Worm (Caenorhabditis elegans): ENCODE results near the gene T04C12.33.

Gene T04C12.33

DNA sequence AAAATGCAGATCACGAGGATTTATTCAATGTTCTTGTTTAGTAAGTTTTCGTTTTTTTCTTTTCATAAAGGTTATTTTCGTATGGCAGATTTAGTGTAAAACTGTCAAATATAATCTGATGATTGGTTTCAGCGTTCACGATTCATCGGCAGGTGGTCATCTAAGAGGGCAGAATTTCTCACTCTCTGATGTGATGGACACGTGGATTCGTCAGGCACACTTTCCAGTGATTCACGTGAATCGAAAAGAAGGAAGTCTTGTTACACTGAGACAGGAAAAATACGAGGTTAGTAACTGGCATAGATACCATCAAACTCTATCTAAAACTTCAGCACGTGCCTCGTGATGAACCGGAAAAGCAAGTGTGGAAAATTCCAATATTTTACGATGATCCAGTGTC, 42.7 kb downstream of the T04C12.33 start:
- TF ChIP-seq tbx-2 (tag; optimal IDR thresholded peaks at IDR 0.05) = no peak
- TF ChIP-seq egl-27 (tag; optimal IDR thresholded peaks at IDR 0.05) = no peak
- TF ChIP-seq pqm-1 (tag; optimal IDR thresholded peaks at IDR 0.05) = no peak
- no peak for TF ChIP-seq ceh-9 (tag; optimal IDR thresholded peaks at IDR 0.05)
- no peak for TF ChIP-seq lin-39 (tag; optimal IDR thresholded peaks at IDR 0.05)
- no peak for TF ChIP-seq nhr-67 (tag; optimal IDR thresholded peaks at IDR 0.05)
- TF ChIP-seq elt-2 (tag; optimal IDR thresholded peaks at IDR 0.05) = no peak
- TF ChIP-seq ztf-4 (tag; optimal IDR thresholded peaks at IDR 0.05) = no peak
- peak; percentile 2 for TF ChIP-seq nhr-23 (tag; optimal IDR thresholded peaks at IDR 0.05)
- no peak for TF ChIP-seq mml-1 (tag; optimal IDR thresholded peaks at IDR 0.05)
- TF ChIP-seq skn-1 (tag; optimal IDR thresholded peaks at IDR 0.05) = no peak
- no peak for TF ChIP-seq egl-5 (tag; optimal IDR thresholded peaks at IDR 0.05)
- TF ChIP-seq elt-1 (tag; optimal IDR thresholded peaks at IDR 0.05) = peak; percentile 35
- no peak for TF ChIP-seq sea-2 (GFP tag; optimal IDR thresholded peaks at IDR 0.05)
- TF ChIP-seq zag-1 (tag; optimal IDR thresholded peaks at IDR 0.05) = no peak
- TF ChIP-seq nfya-1 (tag; optimal IDR thresholded peaks at IDR 0.05; ENCODE audit: insufficient read depth) = no peak
- TF ChIP-seq nhr-11 (tag; optimal IDR thresholded peaks at IDR 0.05) = no peak
- TF ChIP-seq ama-1 (optimal IDR thresholded peaks at IDR 0.05) = no peak
- peak; percentile 25 for TF ChIP-seq jun-1 (tag; optimal IDR thresholded peaks at IDR 0.05)

DNA sequence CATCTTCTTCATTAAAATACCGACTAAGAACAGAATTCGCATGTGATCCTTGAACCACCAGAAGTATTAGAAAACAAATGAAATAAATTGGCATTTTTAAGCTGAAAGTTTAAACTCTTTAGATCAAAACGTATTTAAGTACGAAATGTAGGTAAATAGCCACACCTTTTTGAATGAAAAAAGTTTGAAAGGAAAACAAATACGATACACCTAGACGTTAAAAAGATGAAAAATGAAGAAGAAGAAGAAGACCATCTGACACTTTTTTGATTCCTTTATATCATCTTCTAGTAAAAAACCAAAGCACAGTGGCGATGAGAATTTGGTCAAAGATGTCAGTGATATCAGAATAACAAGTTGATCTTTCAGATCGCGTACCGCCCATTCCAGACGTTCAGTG, 43.9 kb downstream of the T04C12.33 start, which contains the start of gene Y42A5A.3:
Gene Y42A5A.3, minus strand, starts transcription at position 101 of the 400 bp plus-strand sequence.
- no peak for TF ChIP-seq mdl-1 (tag; optimal IDR thresholded peaks at IDR 0.05)
- no peak for TF ChIP-seq skn-1 (tag; optimal IDR thresholded peaks at IDR 0.05)
- no peak for TF ChIP-seq pha-4 (tag; optimal IDR thresholded peaks at IDR 0.05)
- TF ChIP-seq hmg-11 (tag; optimal IDR thresholded peaks at IDR 0.05) = no peak
- TF ChIP-seq aly-2 (tag; optimal IDR thresholded peaks at IDR 0.05) = no peak
- TF ChIP-seq ztf-11 (tag; optimal IDR thresholded peaks at IDR 0.05) = no peak
- TF ChIP-seq tbx-2 (tag; optimal IDR thresholded peaks at IDR 0.05) = no peak
- TF ChIP-seq nhr-12 (tag; optimal IDR thresholded peaks at IDR 0.05) = no peak
- no peak for TF ChIP-seq nhr-28 (tag; optimal IDR thresholded peaks at IDR 0.05)
- TF ChIP-seq ceh-28 (tag; optimal IDR thresholded peaks at IDR 0.05) = no peak
- no peak for TF ChIP-seq daf-12 (tag; optimal IDR thresholded peaks at IDR 0.05)

DNA sequence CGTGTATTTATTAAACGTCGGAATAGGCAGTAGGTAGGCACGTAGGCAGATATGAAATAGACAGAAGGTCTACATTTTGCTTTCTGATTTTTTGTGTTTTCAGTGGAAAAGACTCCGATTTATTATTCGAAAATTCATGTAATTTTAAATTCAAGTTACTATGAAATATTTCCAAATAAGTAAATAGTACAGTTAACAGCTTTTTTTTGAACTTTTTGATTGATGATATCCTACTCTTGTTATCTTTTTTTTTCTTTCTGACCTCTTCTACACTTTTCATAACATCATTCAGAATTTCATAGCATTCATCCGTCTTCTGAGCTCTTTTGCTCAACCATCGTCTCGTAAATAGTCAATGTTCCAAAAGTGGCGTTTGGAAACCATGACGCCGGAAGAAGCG, 46.6 kb downstream of the T04C12.33 start, which contains the start of gene cdkl-1:
Gene cdkl-1, plus strand, starts transcription at position 301 of the 400 bp plus-strand sequence.
- TF ChIP-seq nhr-12 (tag; optimal IDR thresholded peaks at IDR 0.05) (no peak), ceh-16 (tag; optimal IDR thresholded peaks at IDR 0.05) (no peak), nhr-25 (tag; optimal IDR thresholded peaks at IDR 0.05) (no peak), jun-1 (tag; optimal IDR thresholded peaks at IDR 0.05) (no peak), ceh-9 (tag; optimal IDR thresholded peaks at IDR 0.05) (no peak), snpc-4 (tag; optimal IDR thresholded peaks at IDR 0.05) (no peak), nhr-67 (tag; optimal IDR thresholded peaks at IDR 0.05) (no peak), eor-1 (tag; optimal IDR thresholded peaks at IDR 0.05) (no peak), mml-1 (tag; optimal IDR thresholded peaks at IDR 0.05) (no peak)

Measured in whole organism, L3 larva.